Worm (Caenorhabditis elegans) whole organism, dauer: ENCODE results near the gene ekl-5.

Experiments
- unc-62 ChIP-seq: sonication (generic microtip); optimal IDR thresholded peaks from 2 replicates; lab custom pipeline; 2017; ENCODE audit warnings: missing biosample characterization, missing genetic modification reagents, missing genetic modification characterization

ekl-5 gene

DNA sequence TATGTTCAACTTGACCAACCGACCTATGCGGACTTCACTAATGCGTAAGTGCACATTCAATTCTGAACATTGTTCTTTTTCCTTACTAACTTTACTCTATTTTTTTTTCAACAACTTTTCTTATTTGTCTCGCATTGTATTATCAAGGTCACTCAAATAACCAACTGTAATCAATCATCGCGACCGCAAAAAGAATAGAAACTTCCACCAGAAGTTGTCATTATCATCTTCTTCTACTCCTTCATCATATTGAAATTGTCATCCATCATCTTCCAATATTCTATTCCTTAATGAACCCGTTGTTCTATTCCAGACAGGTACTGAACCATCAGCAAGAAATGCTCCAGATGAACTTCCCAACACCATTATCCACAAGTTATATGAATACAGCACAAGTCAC lies 22.4 kb upstream of the ekl-5 start:
- TF ChIP-seq unc-62 (GFP tag; lab: Kevin White, UChicago), result no peak

DNA sequence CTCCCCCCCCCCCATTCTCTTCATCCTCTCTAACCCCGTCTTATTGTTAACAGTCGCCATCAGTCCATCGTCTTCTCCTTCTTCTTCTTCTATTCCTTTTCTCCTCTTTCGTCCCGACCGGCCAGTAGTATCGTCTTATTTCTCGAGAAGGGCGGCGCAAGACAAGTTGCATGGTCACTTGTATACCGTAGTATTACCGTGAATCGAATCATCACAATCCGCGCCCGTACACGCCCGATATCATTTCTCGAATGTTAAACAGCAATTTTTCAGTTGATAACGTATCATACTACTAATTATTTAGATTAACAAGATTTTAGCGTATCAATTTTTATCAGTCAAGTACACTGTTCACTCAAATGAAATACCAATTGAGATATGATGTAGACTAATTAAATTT lies 20.9 kb upstream of the ekl-5 start:
- TF ChIP-seq unc-62 (GFP tag; lab: Kevin White, UChicago), result no peak

DNA sequence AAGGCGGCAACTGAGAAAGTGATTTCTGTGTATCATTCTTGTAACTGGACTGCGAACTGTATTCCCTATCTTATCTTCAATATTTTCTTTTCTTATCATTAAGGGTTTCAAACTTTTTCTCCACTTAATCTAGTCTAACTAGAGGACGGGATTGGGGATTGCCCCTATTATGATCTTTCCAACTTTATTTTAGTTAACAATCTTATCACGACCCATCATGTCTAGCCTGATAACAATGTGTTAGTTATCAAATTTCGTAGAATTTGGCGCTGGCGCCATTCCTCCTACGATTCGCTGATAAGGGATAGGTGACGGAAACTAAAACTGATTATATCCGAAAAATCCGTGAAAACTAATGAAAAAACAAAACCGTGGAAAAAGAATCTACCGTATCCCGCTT lies 20.4 kb upstream of the ekl-5 start:
- no peak for TF ChIP-seq unc-62 (GFP tag; lab: Kevin White, UChicago)

DNA sequence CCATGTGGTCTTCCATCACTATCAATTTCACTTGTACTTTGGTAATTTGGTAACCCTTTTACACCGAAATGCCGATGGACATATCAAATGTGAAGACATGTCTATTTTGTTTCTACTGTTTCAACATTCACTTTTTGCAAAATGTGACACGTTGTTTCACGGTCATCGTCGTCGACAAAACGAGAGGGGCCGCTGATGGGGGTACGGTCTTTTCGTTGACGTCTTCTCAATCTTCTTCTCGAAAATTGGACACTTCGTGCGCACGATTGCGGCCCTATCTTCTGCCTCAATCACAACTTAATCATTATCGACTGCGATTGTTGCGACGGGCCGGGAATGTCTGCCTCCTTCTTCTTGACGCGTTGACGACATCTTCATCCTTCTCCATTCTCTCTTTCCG lies 19.7 kb upstream of the ekl-5 start:
- TF ChIP-seq unc-62 (GFP tag; lab: Kevin White, UChicago), result no peak

DNA sequence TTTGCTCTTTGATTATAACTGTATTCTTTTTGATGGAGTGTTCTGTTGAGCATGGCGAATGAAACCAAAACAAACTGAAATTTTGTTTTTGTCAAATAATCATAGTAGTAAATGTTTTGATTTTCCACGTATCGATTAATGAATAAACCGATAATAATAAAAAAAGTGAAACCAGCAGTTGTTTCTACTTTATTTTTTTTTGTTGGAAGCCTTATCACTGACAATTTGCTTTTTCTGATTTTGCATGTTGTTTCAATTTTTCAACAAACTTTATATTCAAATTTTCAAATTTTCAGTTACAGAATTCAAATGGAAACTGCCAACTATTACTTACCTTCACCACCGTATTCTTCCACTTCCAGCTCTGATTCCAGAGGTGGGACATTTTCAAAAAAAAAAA lies 17.6 kb upstream of the ekl-5 start, which contains the start of gene elt-3:
Gene elt-3 (plus strand): TSS at position 301 of the 400 bp plus-strand sequence.
- no peak for TF ChIP-seq unc-62 (GFP tag; lab: Kevin White, UChicago)

DNA sequence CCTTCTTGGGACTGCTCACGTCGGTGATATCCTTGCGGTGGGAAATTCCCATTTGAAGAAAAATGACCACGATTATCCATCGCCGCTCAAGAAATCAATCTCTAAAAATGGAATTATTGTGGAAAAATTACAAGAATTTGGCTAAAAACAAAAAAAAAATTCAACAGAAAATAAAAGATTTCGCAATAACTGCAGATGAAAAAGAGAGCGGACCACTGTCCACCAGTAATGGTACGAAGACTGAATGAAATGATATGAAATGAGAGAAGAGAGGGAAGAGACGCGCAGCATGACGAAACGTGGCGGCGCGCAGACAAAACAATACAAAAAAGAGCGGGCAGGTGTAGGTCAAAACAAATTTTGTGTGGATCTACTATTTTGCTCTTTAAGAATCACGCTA lies 12.6 kb upstream of the ekl-5 start, which contains the start of gene meg-1:
Gene meg-1 (minus strand): TSS at position 101 of the 400 bp plus-strand sequence.
- no peak for TF ChIP-seq unc-62 (GFP tag; lab: Kevin White, UChicago)

DNA sequence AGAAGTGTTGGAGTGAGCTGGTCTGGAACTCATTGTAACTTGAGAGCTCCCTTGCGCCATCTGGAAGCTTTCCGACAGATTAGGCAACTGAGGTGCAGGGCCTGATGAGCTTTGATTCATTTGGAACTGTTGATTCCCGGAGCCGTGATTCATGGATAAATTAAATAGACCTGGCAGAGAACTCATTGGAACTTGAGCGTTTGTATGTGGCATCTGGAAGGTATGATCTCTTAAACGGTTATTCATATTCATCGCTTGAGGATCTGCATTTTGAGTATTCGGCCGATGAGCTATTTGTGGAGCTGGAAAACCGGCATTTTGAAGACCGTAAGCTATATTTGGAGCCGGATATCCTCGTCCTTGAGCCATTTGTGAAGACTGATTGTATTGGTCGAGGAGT lies 11.6 kb upstream of the ekl-5 start:
- TF ChIP-seq unc-62 (GFP tag; lab: Kevin White, UChicago), result no peak

DNA sequence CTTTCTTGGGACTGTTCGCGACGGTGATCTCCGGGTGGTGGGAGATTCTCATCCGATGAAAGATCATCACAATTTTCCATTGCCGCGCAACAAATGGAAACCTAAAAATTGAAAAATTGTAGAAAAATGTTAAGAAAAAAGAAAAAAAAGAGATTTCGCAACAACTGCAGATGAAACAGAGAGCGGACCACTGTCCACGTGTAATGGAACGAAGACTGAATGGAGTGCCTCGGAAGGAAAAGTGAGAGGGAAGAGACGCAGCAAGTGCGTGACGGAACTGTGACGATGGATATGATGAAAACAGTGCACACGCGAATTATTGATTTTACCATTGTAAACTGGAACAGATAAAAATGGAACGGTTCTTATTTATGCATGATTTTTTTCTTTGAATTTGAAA lies 9.1 kb upstream of the ekl-5 start, which contains the start of gene meg-2:
Gene meg-2 (minus strand): TSS at position 101 of the 400 bp plus-strand sequence.
- no peak for TF ChIP-seq unc-62 (GFP tag; lab: Kevin White, UChicago)

DNA sequence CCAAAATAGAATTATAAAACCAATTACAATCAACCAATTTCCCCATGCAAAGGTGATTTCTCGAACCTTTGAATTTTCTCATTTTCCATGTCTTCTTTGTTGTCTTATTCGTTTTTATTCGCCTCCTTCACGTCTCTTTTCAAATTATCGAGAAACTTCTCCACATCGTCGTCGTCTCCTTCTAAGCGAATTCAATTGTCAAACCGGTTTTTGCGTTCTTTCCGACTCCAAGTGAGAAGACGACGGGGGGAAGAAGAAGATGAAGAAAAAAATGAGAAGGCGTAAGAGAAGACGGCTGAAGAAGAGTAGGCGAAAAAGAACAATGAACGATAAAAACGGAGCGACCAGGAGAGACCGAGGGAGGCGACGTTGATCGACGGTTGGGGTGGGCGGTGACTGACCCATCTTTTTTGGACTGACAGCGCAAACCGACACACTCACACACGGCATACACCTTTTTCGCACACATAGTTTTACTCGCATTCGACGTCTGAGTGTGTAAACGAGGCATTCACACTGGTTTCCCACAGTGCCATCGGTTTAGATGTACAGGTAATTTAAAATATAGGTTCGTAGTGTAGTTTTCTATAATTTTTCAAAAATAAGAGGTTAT lies 3.5 kb upstream of the ekl-5 start:
- TF ChIP-seq unc-62 (GFP tag; lab: Kevin White, UChicago), result no peak

DNA sequence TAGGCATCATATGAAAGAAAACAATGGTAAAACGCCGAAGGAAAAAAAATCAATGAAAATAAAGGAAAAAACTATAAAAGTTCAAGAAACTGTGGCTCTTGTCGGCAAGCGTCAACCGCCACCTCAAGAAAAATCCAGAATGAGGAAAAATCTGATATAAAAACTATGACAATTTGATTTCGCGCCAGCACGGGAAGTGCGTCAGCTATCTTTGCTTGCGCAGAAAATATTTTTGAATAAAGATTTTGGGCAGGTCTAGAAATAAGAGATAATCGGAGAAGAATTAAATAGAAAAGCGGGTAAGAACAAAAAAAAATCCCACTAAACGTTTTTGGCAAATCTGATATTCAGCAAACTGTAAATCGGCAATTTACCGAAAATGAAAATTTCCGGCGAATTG lies 1.2 kb upstream of the ekl-5 start:
- TF ChIP-seq unc-62 (GFP tag; lab: Kevin White, UChicago), result no peak

DNA sequence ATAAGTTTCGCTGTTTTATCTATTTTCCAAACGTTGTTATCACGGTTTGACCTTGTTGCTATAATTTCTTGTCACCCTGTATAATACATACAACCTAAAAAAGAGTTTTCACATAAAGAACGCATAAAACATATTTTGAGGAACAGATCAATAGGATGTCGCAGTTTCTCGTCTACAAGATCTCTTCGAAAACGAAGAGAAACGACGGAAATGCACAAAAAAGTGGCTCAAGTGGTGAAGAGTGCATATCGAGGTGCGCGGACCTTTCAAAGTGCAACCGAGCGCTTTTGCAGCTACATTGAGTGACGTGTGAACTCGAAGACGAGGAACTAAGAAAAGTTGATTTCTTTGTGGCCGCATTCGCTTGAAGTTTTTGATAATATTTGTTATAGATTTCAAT lies 2.7 kb downstream of the ekl-5 start, which contains the start of gene Y26E6A.2:
Gene Y26E6A.2 (minus strand): TSS at position 101 of the 400 bp plus-strand sequence.
- no peak for TF ChIP-seq unc-62 (GFP tag; lab: Kevin White, UChicago)

DNA sequence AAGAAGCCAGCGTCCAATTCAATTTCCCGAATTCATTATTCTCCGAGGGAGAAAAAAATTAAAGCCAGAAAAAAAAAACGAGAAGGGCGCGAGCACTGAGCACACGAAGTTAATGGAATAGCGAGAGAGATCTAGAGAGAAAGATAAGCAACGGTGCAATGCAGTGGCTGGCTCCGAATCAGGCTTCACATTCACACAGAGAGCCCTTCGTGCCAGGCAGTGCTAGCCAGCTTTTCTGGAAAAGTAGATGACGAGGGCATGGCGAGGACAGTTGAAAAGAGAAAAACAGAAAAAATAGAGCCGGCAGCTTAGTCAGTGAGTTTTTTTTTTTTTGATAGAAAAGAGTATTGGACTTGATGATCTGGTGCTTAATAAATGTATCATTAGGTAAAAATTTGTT lies 3.3 kb downstream of the ekl-5 start:
- TF ChIP-seq unc-62 (GFP tag; lab: Kevin White, UChicago), result no peak

DNA sequence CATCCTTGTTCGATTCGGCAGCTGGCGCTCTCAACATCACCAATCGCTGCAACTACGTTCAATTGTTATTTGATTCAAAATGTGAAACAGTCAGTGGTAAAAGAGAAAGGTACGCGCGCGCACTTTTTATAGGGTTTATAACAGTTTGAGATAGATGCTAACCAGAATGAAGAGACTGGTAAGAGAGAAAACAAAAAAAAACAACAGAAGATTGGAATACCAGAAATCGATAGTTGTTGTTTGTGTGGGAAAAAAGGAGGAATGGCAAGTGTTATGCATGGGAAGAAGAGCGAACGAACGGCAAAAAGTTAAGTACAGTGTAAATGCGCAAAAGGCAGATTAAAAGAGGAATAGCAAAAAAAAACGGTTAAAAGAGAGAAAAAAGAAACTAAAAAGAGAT lies 7.1 kb downstream of the ekl-5 start, which contains the start of gene Y26E6A.3:
Gene Y26E6A.3 (minus strand): TSS at position 101 of the 400 bp plus-strand sequence.
- TF ChIP-seq unc-62 (GFP tag; lab: Kevin White, UChicago), result no peak

DNA sequence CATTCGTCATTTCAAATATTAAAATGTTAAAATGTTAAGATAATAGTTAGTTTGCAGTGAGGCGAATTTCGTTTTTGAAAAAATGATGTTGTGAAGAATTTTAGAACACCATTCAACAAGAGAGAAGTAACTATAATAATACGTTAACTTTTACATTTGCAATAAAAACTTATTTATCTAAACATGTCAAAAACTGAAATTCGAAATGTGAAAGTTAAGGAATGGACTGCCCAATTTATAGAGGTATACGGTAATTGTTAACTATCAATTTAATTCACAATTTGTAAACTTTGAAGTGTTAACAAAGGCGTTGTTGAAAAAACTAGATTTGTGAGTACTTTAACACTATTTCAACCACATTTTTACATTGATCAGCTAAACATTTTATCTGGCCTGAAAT lies 13.2 kb downstream of the ekl-5 start:
- TF ChIP-seq unc-62 (GFP tag; lab: Kevin White, UChicago), result no peak

DNA sequence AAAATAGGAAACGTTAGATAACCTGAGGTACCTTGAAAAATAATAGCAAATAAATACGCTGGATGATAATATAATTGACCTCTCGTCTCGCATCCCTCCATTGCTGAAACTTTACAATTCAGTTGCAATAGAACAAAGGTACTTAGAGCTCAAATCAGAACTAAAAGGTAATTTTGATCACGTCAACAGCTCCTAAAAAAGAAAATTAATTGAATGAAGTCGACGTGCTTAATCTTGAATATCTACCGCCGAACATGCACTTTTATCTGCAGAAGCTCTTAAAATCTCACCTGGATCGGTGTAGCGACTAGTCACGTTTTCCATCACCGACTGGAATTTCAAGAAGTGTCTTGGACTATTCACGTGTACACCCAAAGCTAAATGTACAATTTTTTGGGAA lies 13.6 kb downstream of the ekl-5 start, which contains the start of gene sra-39:
Gene sra-39 (minus strand): TSS at position 101 of the 400 bp plus-strand sequence.
- TF ChIP-seq unc-62 (GFP tag; lab: Kevin White, UChicago), result no peak

DNA sequence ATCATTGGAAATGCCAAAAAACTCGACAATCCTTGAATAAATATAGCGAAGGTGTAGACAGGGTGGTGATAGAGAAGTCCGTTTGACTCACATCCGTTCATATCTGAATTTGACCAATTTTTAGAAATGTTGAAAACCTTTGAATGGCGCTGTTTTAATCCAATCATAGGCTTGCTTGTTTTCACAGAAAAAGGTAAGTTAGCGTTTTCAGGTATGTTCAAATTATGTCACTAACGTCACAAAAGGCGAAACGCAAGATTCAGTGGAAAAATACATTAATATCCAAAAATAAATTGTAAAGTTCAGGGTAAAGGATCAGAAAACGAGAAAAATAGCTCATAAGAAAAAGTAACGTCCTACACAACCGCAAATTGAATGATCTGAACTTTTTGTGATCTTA lies 16.9 kb downstream of the ekl-5 start, which contains the start of gene sra-38:
Gene sra-38 (minus strand): TSS at position 101 of the 400 bp plus-strand sequence.
- TF ChIP-seq unc-62 (GFP tag; lab: Kevin White, UChicago), result no peak

DNA sequence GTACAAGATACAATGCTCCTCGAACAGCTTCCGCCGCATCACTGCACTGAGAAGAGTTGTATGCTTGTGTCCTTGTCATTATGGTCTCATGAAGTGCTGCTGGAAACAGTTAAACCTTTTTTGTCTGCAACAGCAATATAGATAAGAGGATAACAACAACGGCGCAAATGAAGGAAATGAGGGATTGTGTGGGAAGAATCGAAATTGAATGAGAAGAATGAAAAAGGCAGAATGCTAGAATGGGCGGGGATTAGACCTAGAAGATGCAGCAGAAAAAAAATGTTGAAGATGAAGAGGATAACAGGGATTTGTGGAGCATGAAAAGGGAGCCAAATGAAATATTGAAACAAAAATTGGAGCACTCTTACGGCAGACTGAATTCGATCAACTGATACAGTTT lies 23.7 kb downstream of the ekl-5 start, which contains the start of gene sra-37:
Gene sra-37 (minus strand): TSS at position 101 of the 400 bp plus-strand sequence.
- TF ChIP-seq unc-62 (GFP tag; lab: Kevin White, UChicago), result no peak
